Worm (Caenorhabditis elegans) whole organism, dauer: ENCODE measurements around the gene aex-3.

ENCODE experiments used
- unc-62 ChIP-seq: sonication (generic microtip); optimal IDR thresholded peaks from 2 replicates; lab custom pipeline; 2017; ENCODE audit warnings: missing biosample characterization, missing genetic modification reagents, missing genetic modification characterization

Gene aex-3

ce11 chrX:759634-760033, at the start of gene aex-3:
Gene aex-3 (minus strand): TSS chrX:759734.
- no peak for TF ChIP-seq unc-62 (GFP tag; lab: Kevin White, UChicago)

- no peak for TF ChIP-seq unc-62 (GFP tag; lab: Kevin White, UChicago)
Observed at ce11 chrX:806515-806914, 47.0 kb upstream of the aex-3 start.

- no peak for TF ChIP-seq unc-62 (GFP tag; lab: Kevin White, UChicago)
Observed at ce11 chrX:802478-802877, 42.9 kb upstream of the aex-3 start, which contains the start of gene gtr-1. Gene gtr-1 (plus strand): TSS chrX:802778.

ce11 chrX:790593-790992, 31.1 kb upstream of the aex-3 start:
- no peak for TF ChIP-seq unc-62 (GFP tag; lab: Kevin White, UChicago)

- no peak for TF ChIP-seq unc-62 (GFP tag; lab: Kevin White, UChicago)
Observed at ce11 chrX:789848-790247, 30.3 kb upstream of the aex-3 start.

ce11 chrX:787992-788391, 28.5 kb upstream of the aex-3 start, which contains the start of gene attf-5:
Gene attf-5 (plus strand): TSS chrX:788353.
- TF ChIP-seq unc-62 (GFP tag; lab: Kevin White, UChicago) = no peak

ce11 chrX:785368-785767, 25.8 kb upstream of the aex-3 start:
- TF ChIP-seq unc-62 (GFP tag; lab: Kevin White, UChicago) = no peak

ce11 chrX:784853-785252, 25.3 kb upstream of the aex-3 start, which contains the start of gene T04G9.6:
Gene T04G9.6 (minus strand): TSS chrX:784953.
- no peak for TF ChIP-seq unc-62 (GFP tag; lab: Kevin White, UChicago)

- TF ChIP-seq unc-62 (GFP tag; lab: Kevin White, UChicago) = no peak
Observed at ce11 chrX:780027-780426, 20.5 kb upstream of the aex-3 start.

ce11 chrX:779259-779658, 19.7 kb upstream of the aex-3 start:
- TF ChIP-seq unc-62 (GFP tag; lab: Kevin White, UChicago) = no peak

ce11 chrX:777421-777820, 17.9 kb upstream of the aex-3 start, which contains the start of gene nas-15:
Gene nas-15 (plus strand): TSS chrX:777721.
- no peak for TF ChIP-seq unc-62 (GFP tag; lab: Kevin White, UChicago)

ce11 chrX:772184-772583, 12.7 kb upstream of the aex-3 start, which contains the start of gene T04G9.4:
Gene T04G9.4 (plus strand): TSS chrX:772476.
- TF ChIP-seq unc-62 (GFP tag; lab: Kevin White, UChicago) = no peak

- TF ChIP-seq unc-62 (GFP tag; lab: Kevin White, UChicago) = no peak
Observed at ce11 chrX:770537-770936, 11.0 kb upstream of the aex-3 start, which contains the start of gene T04G9.7. Gene T04G9.7 (plus strand): TSS chrX:770837.

ce11 chrX:769550-769949, 10.0 kb upstream of the aex-3 start:
- no peak for TF ChIP-seq unc-62 (GFP tag; lab: Kevin White, UChicago)

ce11 chrX:768061-768646, 8.6 kb upstream of the aex-3 start, which contains the start of the genes trap-2 and ile-2:
Gene trap-2 (minus strand): TSS chrX:768069.
Gene ile-2 (plus strand): TSS chrX:768596.
- TF ChIP-seq unc-62 (GFP tag; lab: Kevin White, UChicago) = no peak

ce11 chrX:763452-763851, 3.9 kb upstream of the aex-3 start, which contains the start of gene dyf-11:
Gene dyf-11 (plus strand): TSS chrX:763752.
- TF ChIP-seq unc-62 (GFP tag; lab: Kevin White, UChicago) = no peak

- TF ChIP-seq unc-62 (GFP tag; lab: Kevin White, UChicago) = no peak
Observed at ce11 chrX:760579-760978, 1.0 kb upstream of the aex-3 start.
